Fruit fly (Drosophila melanogaster): ENCODE data around the gene CG6184.
A peak's percentile ranks its signal among the peaks of the same experiment; 100 is the strongest.

The CG6184 gene

dm6 chr3R:19623606-19624005 is 34.1 kb downstream of the CG6184 start (continued):
- no peak for TF ChIP-seq CG8359 (GFP tag; optimal IDR thresholded peaks at IDR 0.05; ENCODE audit: borderline replicate concordance)
- no peak for TF ChIP-seq Hand (GFP tag; optimal IDR thresholded peaks at IDR 0.05)
- TF ChIP-seq CG8281 (tag; optimal IDR thresholded peaks at IDR 0.05) = no peak
- TF ChIP-seq chm (GFP tag; IDR thresholded peaks at IDR 0.05) = no peak
- no peak for TF ChIP-seq CG6654 (GFP tag; optimal IDR thresholded peaks at IDR 0.05)
- peak; percentile 56 for TF ChIP-seq mam (GFP tag; optimal IDR thresholded peaks at IDR 0.05)
- TF ChIP-seq Atf6 (GFP tag; IDR thresholded peaks at IDR 0.05) = peak; percentile 43; the same call in 1 of the 2 replicates
- peak; percentile 32 for TF ChIP-seq Side (GFP tag; optimal IDR thresholded peaks at IDR 0.05)
- TF ChIP-seq CG5180 (GFP tag; optimal IDR thresholded peaks at IDR 0.05) = no peak
- no peak for TF ChIP-seq Hr78 (GFP tag; optimal IDR thresholded peaks at IDR 0.05)
- TF ChIP-seq Nf-YC (tag; optimal IDR thresholded peaks at IDR 0.05) = no peak
- TF ChIP-seq Trl (optimal IDR thresholded peaks at IDR 0.05) = peak in 1 of 2 experiments; percentile 14
- peak; percentile 23 for TF ChIP-seq Trl (GFP tag; optimal IDR thresholded peaks at IDR 0.05)
- TF ChIP-seq CG16863 (GFP tag; optimal IDR thresholded peaks at IDR 0.05) = peak; percentile 49
- TF ChIP-seq CG10959 (GFP tag; IDR thresholded peaks at IDR 0.05) = no peak
- no peak for TF ChIP-seq hkb (optimal IDR thresholded peaks at IDR 0.05)
- peak; percentile 80 for TF ChIP-seq hkb (GFP tag; IDR thresholded peaks at IDR 0.05)
- peak; percentile 57; the same call in 2 of the 3 replicates for TF ChIP-seq CG17361 (GFP tag; IDR thresholded peaks at IDR 0.05)
- TF ChIP-seq Hmx (GFP tag; optimal IDR thresholded peaks at IDR 0.05) = no peak
- peak; percentile 29 for TF ChIP-seq Dip3 (GFP tag; optimal IDR thresholded peaks at IDR 0.05)
- peak in 1 of 2 experiments; percentile 28 for TF ChIP-seq Eip74EF (GFP tag; optimal IDR thresholded peaks at IDR 0.05)
- TF ChIP-seq CG5953 (GFP tag; IDR thresholded peaks at IDR 0.05) = no peak
- peak; percentile 47 for TF ChIP-seq Bteb2 (GFP tag; optimal IDR thresholded peaks at IDR 0.05)
- TF ChIP-seq cato (GFP tag; optimal IDR thresholded peaks at IDR 0.05; ENCODE audit: borderline replicate concordance) = peak; percentile 32
- TF ChIP-seq pan (optimal IDR thresholded peaks at IDR 0.05) = no peak
- TF ChIP-seq pan (GFP tag; optimal IDR thresholded peaks at IDR 0.05 in 1 of 2, IDR thresholded peaks at IDR 0.05 in 1 of 2) = peak in 1 of 2 experiments; percentile 62
- TF ChIP-seq crp (GFP tag; optimal IDR thresholded peaks at IDR 0.05) = no peak

dm6 chr3R:19622005-19622404 is 35.7 kb downstream of the CG6184 start:
- TF ChIP-seq ac (GFP tag; optimal IDR thresholded peaks at IDR 0.05) (no peak), HmgZ (tag; optimal IDR thresholded peaks at IDR 0.05) (peak; percentile 50), CG2712 (tag; optimal IDR thresholded peaks at IDR 0.05) (no peak), CG7839 (tag; optimal IDR thresholded peaks at IDR 0.05) (no peak), vvl (GFP tag; IDR thresholded peaks at IDR 0.05) (no peak), vnd (GFP tag; IDR thresholded peaks at IDR 0.05; ENCODE audit: partially characterized antibody) (peak; percentile 38; the same call in 1 of the 3 replicates), yki (optimal IDR thresholded peaks at IDR 0.05) (no peak), sisA (GFP tag; IDR thresholded peaks at IDR 0.05) (no peak), CG12219 (GFP tag; optimal IDR thresholded peaks at IDR 0.05) (no peak), hbn (GFP tag; IDR thresholded peaks at IDR 0.05; ENCODE audit: partially characterized antibody) (no peak), pzg (GFP tag; optimal IDR thresholded peaks at IDR 0.05) (no peak), pros (GFP tag; optimal IDR thresholded peaks at IDR 0.05) (no peak), oc (tag; optimal IDR thresholded peaks at IDR 0.05) (no peak), CG10565 (GFP tag; optimal IDR thresholded peaks at IDR 0.05) (no peak), Pdp1 (GFP tag; optimal IDR thresholded peaks at IDR 0.05) (peak in 1 of 2 experiments; percentile 38), CG12236 (GFP tag; optimal IDR thresholded peaks at IDR 0.05) (no peak), CG10959 (GFP tag; IDR thresholded peaks at IDR 0.05) (no peak), tap (tag; optimal IDR thresholded peaks at IDR 0.05) (no peak), HHEX (GFP tag; optimal IDR thresholded peaks at IDR 0.05) (no peak), CG12299 (tag; optimal IDR thresholded peaks at IDR 0.05) (no peak), sqz (GFP tag; optimal IDR thresholded peaks at IDR 0.05) (no peak), Opbp (GFP tag; IDR thresholded peaks at IDR 0.05; ENCODE audit: partially characterized antibody) (no peak), CoRest (tag; optimal IDR thresholded peaks at IDR 0.05) (no peak), E2f2 (GFP tag; IDR thresholded peaks at IDR 0.05) (no peak), ci (GFP tag; IDR thresholded peaks at IDR 0.05) (no peak), CG2199 (GFP tag; IDR thresholded peaks at IDR 0.05) (no peak)
